Worm (Caenorhabditis elegans) whole organism, L4 larva: Measurements from ENCODE around the gene anmt-1.
A peak's percentile ranks its signal among the peaks of the same experiment; 100 is the strongest.

ENCODE experiments used
- gei-8 ChIP-seq: fragments of 200-800 bp; sonication (Bioruptor generic); optimal IDR thresholded peaks from 2 replicates; lab custom pipeline; 2018; ENCODE audit warnings: mild to moderate bottlenecking, missing genetic modification characterization, missing compliant biosample characterization
- unc-130 ChIP-seq: sonication (generic microtip); optimal IDR thresholded peaks from 2 replicates; lab custom pipeline; 2016; ENCODE audit warnings: missing genetic modification reagents, missing genetic modification characterization, missing compliant biosample characterization

Gene anmt-1

DNA sequence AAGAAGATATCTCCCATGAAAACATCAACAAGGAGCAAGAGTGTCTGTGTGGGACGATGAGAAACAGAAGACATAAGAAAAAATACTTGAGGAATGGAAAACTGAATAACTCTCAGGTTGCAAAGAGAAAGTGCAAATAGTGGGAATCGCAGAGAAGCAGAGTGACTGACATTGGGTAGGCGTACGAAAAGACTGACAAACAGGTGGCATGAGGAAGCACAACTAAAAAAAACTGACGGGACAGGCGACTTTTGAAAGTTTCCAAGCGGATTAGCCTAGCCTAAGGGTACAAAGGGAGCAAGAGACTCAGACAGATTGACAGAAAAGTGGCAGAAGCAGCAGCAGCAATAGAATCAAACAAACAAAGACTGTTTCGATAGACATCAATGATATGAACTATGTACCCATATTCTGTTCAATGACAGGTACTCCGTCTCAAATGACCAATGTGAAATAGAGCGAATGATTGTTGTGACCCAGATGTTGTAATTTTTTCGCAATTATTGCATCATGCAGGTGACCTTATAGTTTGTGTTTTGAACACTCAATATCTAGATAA, 49.8 kb downstream of the anmt-1 start (continued):
- no peak for TF ChIP-seq unc-130
- TF ChIP-seq gei-8: peak; percentile 5
- TF ChIP-seq, all 104 proteins: peak for 24
